Fruit fly (Drosophila melanogaster): ENCODE data around the gene CG44215.

The CG44215 gene

DNA sequence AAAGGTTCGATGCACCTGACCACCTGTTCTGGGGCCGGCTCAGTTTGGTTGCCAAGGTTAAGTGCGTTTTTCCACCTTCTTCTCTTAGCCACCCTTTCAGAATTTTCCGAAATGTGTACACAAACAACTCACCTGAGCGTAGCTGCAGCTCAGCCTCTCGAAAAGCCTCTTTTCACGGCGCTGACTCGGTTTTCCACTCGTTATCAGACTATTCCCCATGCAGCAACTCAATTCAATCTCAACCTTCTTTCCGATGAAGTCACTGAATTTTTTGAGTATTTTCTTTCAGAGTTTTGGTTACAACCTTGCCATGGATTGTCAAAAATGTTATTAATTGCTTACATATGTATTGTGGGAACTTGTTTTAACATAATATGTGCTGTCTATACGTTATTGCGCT lies 46.6 kb downstream of the CG44215 start:
- TF ChIP-seq noc (tag; optimal IDR thresholded peaks at IDR 0.05): no peak

Data from whole organism, larva.